Fruit fly (Drosophila melanogaster): ENCODE results near the gene mRpL45.

Gene mRpL45

dm6 chr3R:22598759-22599158 is 19.5 kb upstream of the mRpL45 start (continued):
- TF ChIP-seq phol (tag; optimal IDR thresholded peaks at IDR 0.05) (no peak), dysf (GFP tag; IDR thresholded peaks at IDR 0.05) (no peak), Bdp1 (GFP tag; optimal IDR thresholded peaks at IDR 0.05) (no peak), Med (GFP tag) (peak; percentile 1), crp (GFP tag; optimal IDR thresholded peaks at IDR 0.05) (no peak), Side (GFP tag; optimal IDR thresholded peaks at IDR 0.05) (no peak), CG17912 (GFP tag; optimal IDR thresholded peaks at IDR 0.05) (no peak), CG43689 (GFP tag; IDR thresholded peaks at IDR 0.05) (no peak), Ptx1 (GFP tag; IDR thresholded peaks at IDR 0.05) (no peak), caup (GFP tag; optimal IDR thresholded peaks at IDR 0.05; ENCODE audit: severe bottlenecking) (no peak), Usf (GFP tag; optimal IDR thresholded peaks at IDR 0.05) (no peak), chif (GFP tag; optimal IDR thresholded peaks at IDR 0.05) (no peak), hb (GFP tag; IDR thresholded peaks at IDR 0.05; ENCODE audit: partially characterized antibody) (0 out of 3 replicates have a peak, but pooled peaks have one; percentile 43), CG9609 (GFP tag; optimal IDR thresholded peaks at IDR 0.05) (no peak), bcd (GFP tag; optimal IDR thresholded peaks at IDR 0.05) (no peak), CG10543 (GFP tag; optimal IDR thresholded peaks at IDR 0.05) (peak; percentile 62), H15 (GFP tag; IDR thresholded peaks at IDR 0.05) (no peak), CG2116 (GFP tag; optimal IDR thresholded peaks at IDR 0.05) (no peak)

- TF ChIP-seq tx (GFP tag; optimal IDR thresholded peaks at IDR 0.05), result no peak
- peak in 1 of 2 experiments; percentile 23 for TF ChIP-seq Dfd (GFP tag; optimal IDR thresholded peaks at IDR 0.05)
- TF ChIP-seq Med (GFP tag), result no peak
- no peak for TF ChIP-seq CG12744 (GFP tag; optimal IDR thresholded peaks at IDR 0.05)
- no peak for TF ChIP-seq CG11695 (GFP tag; IDR thresholded peaks at IDR 0.05)
- no peak for TF ChIP-seq dan (GFP tag; IDR thresholded peaks at IDR 0.05)
Measured at dm6 chr3R:22602783-22603182, 15.5 kb upstream of the mRpL45 start.

dm6 chr3R:22609185-22609584 is 9.1 kb upstream of the mRpL45 start, which contains the start of gene CG13843:
Gene CG13843 (plus strand): TSS chr3R:22609485.
- TF ChIP-seq CG43689 (GFP tag; IDR thresholded peaks at IDR 0.05) (no peak), CG12942 (GFP tag; optimal IDR thresholded peaks at IDR 0.05) (no peak), Hand (GFP tag; optimal IDR thresholded peaks at IDR 0.05) (no peak), Blimp-1 (GFP tag; optimal IDR thresholded peaks at IDR 0.05) (no peak), ab (GFP tag; optimal IDR thresholded peaks at IDR 0.05) (no peak), al (GFP tag; IDR thresholded peaks at IDR 0.05) (no peak), Dek (tag; optimal IDR thresholded peaks at IDR 0.05) (no peak), CG1602 (GFP tag; optimal IDR thresholded peaks at IDR 0.05) (no peak), peb (GFP tag; IDR thresholded peaks at IDR 0.05) (no peak), dysf (GFP tag; IDR thresholded peaks at IDR 0.05) (no peak), Adf1 (GFP tag; IDR thresholded peaks at IDR 0.05) (no peak)

- TF ChIP-seq so (GFP tag; IDR thresholded peaks at IDR 0.05), result no peak
- TF ChIP-seq CG1602 (GFP tag; optimal IDR thresholded peaks at IDR 0.05), result no peak
- TF ChIP-seq CG12071 (GFP tag; optimal IDR thresholded peaks at IDR 0.05), result no peak
- TF ChIP-seq CG17359 (tag; optimal IDR thresholded peaks at IDR 0.05), result no peak
- TF ChIP-seq CG34422 (GFP tag; IDR thresholded peaks at IDR 0.05), result no peak
- TF ChIP-seq Hmx (GFP tag; optimal IDR thresholded peaks at IDR 0.05), result no peak
- TF ChIP-seq CG2116 (GFP tag; optimal IDR thresholded peaks at IDR 0.05), result peak; percentile 18
- no peak for TF ChIP-seq fd3F (GFP tag; optimal IDR thresholded peaks at IDR 0.05)
- TF ChIP-seq CG34224 (GFP tag; IDR thresholded peaks at IDR 0.05; ENCODE audit: partially characterized antibody), result peak; percentile 44; the same call in 2 of the 3 replicates
- no peak for TF ChIP-seq run (tag; optimal IDR thresholded peaks at IDR 0.05)
- no peak for TF ChIP-seq CG13424 (tag; optimal IDR thresholded peaks at IDR 0.05)
- no peak for TF ChIP-seq ham (GFP tag; IDR thresholded peaks at IDR 0.05)
- no peak for TF ChIP-seq Oli (tag; optimal IDR thresholded peaks at IDR 0.05)
- no peak for TF ChIP-seq CoRest (tag; optimal IDR thresholded peaks at IDR 0.05)
- TF ChIP-seq CG3838 (GFP tag; optimal IDR thresholded peaks at IDR 0.05), result no peak
- peak; percentile 52 for TF ChIP-seq Dp (GFP tag; optimal IDR thresholded peaks at IDR 0.05)
- TF ChIP-seq CG16779 (GFP tag; IDR thresholded peaks at IDR 0.05), result no peak
- no peak for TF ChIP-seq Dfd (GFP tag; optimal IDR thresholded peaks at IDR 0.05)
- peak; percentile 83 for TF ChIP-seq CG3995 (GFP tag; optimal IDR thresholded peaks at IDR 0.05)
Measured at dm6 chr3R:22613448-22613847, 4.8 kb upstream of the mRpL45 start, which contains the start of the genes CG31156 and mRRF2. Gene CG31156 (minus strand): TSS chr3R:22613656. Gene mRRF2 (plus strand): TSS chr3R:22613686.
